Worm (Caenorhabditis elegans) whole organism, mixed stage, embryonic: ENCODE results near the gene F55B11.2.

ENCODE experiments used
- blmp-1 ChIP-seq: fragments of 150-350 bp; optimal IDR thresholded peaks from 2 replicates; lab custom pipeline; 2014; ENCODE audit warnings: missing biosample characterization, missing genetic modification characterization
- elt-1 ChIP-seq: sonication (generic microtip); optimal IDR thresholded peaks from 2 replicates; lab custom pipeline; 2017; ENCODE audit warnings: missing genetic modification characterization, mild to moderate bottlenecking, missing compliant biosample characterization, antibody characterized with exemption, moderate library complexity, borderline replicate concordance; ENCODE audit not compliant: insufficient read depth
- flh-1 ChIP-seq: fragments of 200-800 bp; sonication (Bioruptor generic); optimal IDR thresholded peaks from 2 replicates; lab custom pipeline; 2018; ENCODE audit warnings: mild to moderate bottlenecking, missing genetic modification characterization, moderate library complexity, missing compliant biosample characterization
- lin-13 ChIP-seq: fragments of 150-350 bp; optimal IDR thresholded peaks from 2 replicates; lab custom pipeline; 2014; ENCODE audit warnings: missing biosample characterization, missing genetic modification characterization
- lsy-2 ChIP-seq: fragments of 150-350 bp; optimal IDR thresholded peaks from 2 replicates; lab custom pipeline; 2014; ENCODE audit warnings: missing biosample characterization, missing genetic modification characterization
- nhr-12 ChIP-seq: fragments of 150-350 bp; optimal IDR thresholded peaks from 2 replicates; lab custom pipeline; 2014; ENCODE audit warnings: missing biosample characterization, missing genetic modification characterization
- snpc-4 ChIP-seq: fragments of 150-350 bp; optimal IDR thresholded peaks from 2 replicates; lab custom pipeline; 2014; ENCODE audit warnings: missing biosample characterization, missing genetic modification characterization
- ztf-11 ChIP-seq: fragments of 150-350 bp; optimal IDR thresholded peaks from 2 replicates; lab custom pipeline; 2014; ENCODE audit warnings: missing biosample characterization, missing genetic modification characterization

DNA sequence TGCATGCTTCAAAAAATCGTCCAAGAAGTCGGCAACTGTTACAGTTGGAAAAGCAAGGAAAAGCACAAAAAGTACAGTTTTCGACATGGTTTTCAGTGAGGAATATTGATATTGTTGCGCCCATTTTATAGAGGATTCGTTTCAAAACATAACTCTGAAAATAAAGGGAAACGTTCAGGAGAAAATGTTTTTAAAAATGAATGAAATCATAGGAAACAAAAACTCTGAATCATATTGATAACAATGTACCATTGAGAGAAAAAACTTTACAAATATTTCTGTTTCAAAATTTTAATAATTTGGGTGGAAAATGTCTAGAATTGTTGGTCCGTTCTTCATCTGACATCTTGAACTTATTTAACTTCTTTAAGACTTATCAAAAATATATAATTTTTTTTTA, at the start of gene F55B11.2:
- TF ChIP-seq snpc-4, result no peak
- TF ChIP-seq elt-1 (tag; lab: Kevin White, UChicago), result no peak
- TF ChIP-seq flh-1 (GFP tag; lab: Kevin White, UChicago), result no peak
- no peak for TF ChIP-seq ztf-11 (tag; lab: Kevin White, UChicago)
- no peak for TF ChIP-seq blmp-1
- TF ChIP-seq lin-13 (tag; lab: Kevin White, UChicago), result no peak
- TF ChIP-seq lsy-2, result no peak
- TF ChIP-seq nhr-12 (tag; lab: Kevin White, UChicago), result no peak
